Worm (Caenorhabditis elegans) whole organism, L3 larva: Measurements from ENCODE around the gene ttr-11.
"Not testable (repeated sequence)": the region's sequence is repeated elsewhere in the genome, so short reads cannot be mapped to it uniquely, and the experiment has no call there.

Source experiments
- ZK546.5 ChIP-seq: sonication (generic microtip); optimal IDR thresholded peaks from 2 replicates; lab custom pipeline; 2017; ENCODE audit warnings: missing biosample characterization, missing genetic modification characterization
- aly-2 ChIP-seq: fragments of 150-350 bp; optimal IDR thresholded peaks from 2 replicates; lab custom pipeline; 2014; ENCODE audit warnings: missing biosample characterization, missing genetic modification characterization
- ama-1 ChIP-seq: fragments of 150-350 bp; optimal IDR thresholded peaks from 2 replicates; lab custom pipeline; 2018
- ceh-16 ChIP-seq: sonication (generic microtip); optimal IDR thresholded peaks from 2 replicates; lab custom pipeline; 2017; ENCODE audit warnings: missing biosample characterization, missing genetic modification characterization
- ceh-28 ChIP-seq: fragments of 150-350 bp; optimal IDR thresholded peaks from 2 replicates; lab custom pipeline; 2014; ENCODE audit warnings: missing biosample characterization, missing genetic modification reagents, missing genetic modification characterization
- ceh-82 ChIP-seq: fragments of 150-350 bp; optimal IDR thresholded peaks from 2 replicates; lab custom pipeline; 2014; ENCODE audit warnings: missing biosample characterization, missing genetic modification characterization
- daf-12 ChIP-seq: fragments of 150-350 bp; optimal IDR thresholded peaks from 2 replicates; lab custom pipeline; 2014; ENCODE audit warnings: missing biosample characterization, missing genetic modification reagents, missing genetic modification characterization
- egl-27 ChIP-seq: sonication (generic microtip); optimal IDR thresholded peaks from 4 replicates; lab custom pipeline; 2017; ENCODE audit warnings: missing biosample characterization, missing genetic modification reagents, missing genetic modification characterization
- elt-1 ChIP-seq: fragments of 150-350 bp; optimal IDR thresholded peaks from 2 replicates; lab custom pipeline; 2014; ENCODE audit warnings: missing biosample characterization, missing genetic modification characterization
- eor-1 ChIP-seq, 2 experiments: fragments of 150-350 bp; optimal IDR thresholded peaks; 2 replicates each; lab custom pipeline; 2014 to 2018; ENCODE audit warnings: missing biosample characterization in 2 of 2, missing genetic modification characterization in 2 of 2
- fkh-10 ChIP-seq: sonication (generic microtip); optimal IDR thresholded peaks from 2 replicates; lab custom pipeline; 2017; ENCODE audit warnings: missing biosample characterization, missing genetic modification reagents, missing genetic modification characterization
- fos-1 ChIP-seq: fragments of 150-350 bp; optimal IDR thresholded peaks from 2 replicates; lab custom pipeline; 2014; ENCODE audit warnings: missing biosample characterization, missing genetic modification characterization
- hmg-11 ChIP-seq: sonication (generic microtip); optimal IDR thresholded peaks from 2 replicates; lab custom pipeline; 2016; ENCODE audit warnings: missing genetic modification characterization, missing compliant biosample characterization
- jun-1 ChIP-seq: fragments of 150-350 bp; optimal IDR thresholded peaks from 2 replicates; lab custom pipeline; 2014; ENCODE audit warnings: missing biosample characterization, missing genetic modification reagents, missing genetic modification characterization
- lin-15B ChIP-seq: fragments of 150-350 bp; optimal IDR thresholded peaks from 2 replicates; lab custom pipeline; 2014; ENCODE audit warnings: missing biosample characterization, missing genetic modification characterization
- lin-39 ChIP-seq: fragments of 150-350 bp; optimal IDR thresholded peaks from 2 replicates; lab custom pipeline; 2018; ENCODE audit warnings: missing biosample characterization, missing genetic modification reagents, missing genetic modification characterization
- mdl-1 ChIP-seq: fragments of 150-350 bp; optimal IDR thresholded peaks from 2 replicates; lab custom pipeline; 2014; ENCODE audit warnings: missing biosample characterization, missing genetic modification characterization
- mml-1 ChIP-seq: fragments of 150-350 bp; sonication (generic microtip); optimal IDR thresholded peaks from 3 replicates; lab custom pipeline; 2014; ENCODE audit warnings: missing biosample characterization, missing genetic modification characterization
- nhr-11 ChIP-seq: fragments of 150-350 bp; optimal IDR thresholded peaks from 2 replicates; lab custom pipeline; 2014; ENCODE audit warnings: missing biosample characterization, missing genetic modification characterization
- nhr-12 ChIP-seq: fragments of 150-350 bp; optimal IDR thresholded peaks from 2 replicates; lab custom pipeline; 2014; ENCODE audit warnings: missing biosample characterization, missing genetic modification characterization
- nhr-23 ChIP-seq: fragments of 150-350 bp; optimal IDR thresholded peaks from 2 replicates; lab custom pipeline; 2014; ENCODE audit warnings: missing biosample characterization, missing genetic modification reagents, missing genetic modification characterization
- nhr-237 ChIP-seq: fragments of 150-350 bp; optimal IDR thresholded peaks from 2 replicates; lab custom pipeline; 2014; ENCODE audit warnings: missing biosample characterization, missing genetic modification characterization
- nhr-25 ChIP-seq: sonication (generic microtip); optimal IDR thresholded peaks from 2 replicates; lab custom pipeline; 2017; ENCODE audit warnings: missing biosample characterization, missing genetic modification characterization
- nhr-28 ChIP-seq: fragments of 150-350 bp; optimal IDR thresholded peaks from 2 replicates; lab custom pipeline; 2014; ENCODE audit warnings: missing biosample characterization, missing genetic modification characterization
- nhr-67 ChIP-seq: fragments of 150-350 bp; optimal IDR thresholded peaks from 2 replicates; lab custom pipeline; 2014; ENCODE audit warnings: missing biosample characterization, missing genetic modification characterization
- nhr-76 ChIP-seq: fragments of 150-350 bp; sonication (generic microtip); optimal IDR thresholded peaks from 5 replicates; lab custom pipeline; 2014; ENCODE audit warnings: missing biosample characterization, missing genetic modification characterization
- pha-4 ChIP-seq: fragments of 150-350 bp; optimal IDR thresholded peaks from 2 replicates; lab custom pipeline; 2014; ENCODE audit warnings: missing biosample characterization, missing genetic modification reagents, missing genetic modification characterization
- pqm-1 ChIP-seq: fragments of 150-350 bp; optimal IDR thresholded peaks from 2 replicates; lab custom pipeline; 2017; ENCODE audit warnings: missing biosample characterization, missing genetic modification characterization, inconsistent platforms
- sea-2 ChIP-seq: fragments of 150-350 bp; sonication (generic microtip); optimal IDR thresholded peaks from 4 replicates; lab custom pipeline; 2014; ENCODE audit warnings: missing biosample characterization, missing genetic modification reagents, missing genetic modification characterization
- skn-1 ChIP-seq: fragments of 150-350 bp; optimal IDR thresholded peaks from 2 replicates; lab custom pipeline; 2014; ENCODE audit warnings: missing biosample characterization, missing genetic modification characterization
- tbx-2 ChIP-seq: sonication (generic microtip); optimal IDR thresholded peaks from 2 replicates; lab custom pipeline; 2016; ENCODE audit warnings: mild to moderate bottlenecking, missing genetic modification characterization, missing compliant biosample characterization
- unc-39 ChIP-seq: sonication (generic microtip); optimal IDR thresholded peaks from 4 replicates; lab custom pipeline; 2017; ENCODE audit warnings: missing biosample characterization, missing genetic modification characterization
- ztf-4 ChIP-seq: fragments of 150-350 bp; optimal IDR thresholded peaks from 2 replicates; lab custom pipeline; 2014; ENCODE audit warnings: missing biosample characterization, missing genetic modification characterization

Gene ttr-11

ce11 chrV:20566454-20566853 lies 36.7 kb upstream of the ttr-11 start, which contains the start of gene F26F2.3:
F26F2.3 (minus strand) TSS chrV:20566554.
- no peak for TF ChIP-seq aly-2 (tag; lab: Kevin White, UChicago)

ce11 chrV:20568995-20569394 lies 34.1 kb upstream of the ttr-11 start, which contains the start of gene F26F2.4:
F26F2.4 (plus strand) TSS chrV:20569295.
- not testable (repeated sequence) for TF ChIP-seq hmg-11 (tag; lab: Kevin White, UChicago); daf-12; elt-1 (tag; lab: Kevin White, UChicago)

- TF ChIP-seq nhr-25 = no peak
- TF ChIP-seq mdl-1 (tag; lab: Kevin White, UChicago) = no peak
- no peak for TF ChIP-seq nhr-67
- no peak for TF ChIP-seq tbx-2 (tag; lab: Kevin White, UChicago)
- TF ChIP-seq egl-27 = no peak
- no peak for TF ChIP-seq elt-1 (tag; lab: Kevin White, UChicago)
- TF ChIP-seq ztf-4 = no peak
- no peak for TF ChIP-seq nhr-23
- no peak for TF ChIP-seq eor-1 (tag; optimal IDR thresholded peaks at IDR 0.05; lab: Kevin White, UChicago)
- no peak for TF ChIP-seq ceh-28 (tag; lab: Kevin White, UChicago)
- TF ChIP-seq unc-39 (tag; lab: Kevin White, UChicago) = no peak
- no peak for TF ChIP-seq pha-4
- TF ChIP-seq nhr-76 (tag; lab: Kevin White, UChicago) = no peak
- no peak for TF ChIP-seq fkh-10 (GFP tag; lab: Kevin White, UChicago)
- no peak for TF ChIP-seq fos-1 (tag; lab: Kevin White, UChicago)
- TF ChIP-seq hmg-11 (tag; lab: Kevin White, UChicago) = no peak
- no peak for TF ChIP-seq daf-12
- no peak for TF ChIP-seq nhr-12 (tag; lab: Kevin White, UChicago)
Observed at ce11 chrV:20573392-20573791, 29.7 kb upstream of the ttr-11 start, which contains the start of gene F26F2.5. F26F2.5 (plus strand) TSS chrV:20573692.

ce11 chrV:20574314-20574713 lies 28.8 kb upstream of the ttr-11 start, which contains the start of gene clec-263:
clec-263 (plus strand) TSS chrV:20574614.
- TF ChIP-seq pqm-1 (tag; lab: Kevin White, UChicago) (no peak), fos-1 (tag; lab: Kevin White, UChicago) (no peak), ceh-16 (no peak), nhr-237 (tag; lab: Kevin White, UChicago) (no peak), mdl-1 (tag; lab: Kevin White, UChicago) (no peak), hmg-11 (tag; lab: Kevin White, UChicago) (no peak), skn-1 (tag; lab: Kevin White, UChicago) (no peak), mml-1 (tag; lab: Kevin White, UChicago) (no peak), nhr-28 (tag; lab: Kevin White, UChicago) (no peak), elt-1 (tag; lab: Kevin White, UChicago) (no peak), jun-1 (tag; lab: Kevin White, UChicago) (no peak), lin-39 (no peak), nhr-23 (no peak), sea-2 (GFP tag; lab: Kevin White, UChicago) (no peak), ZK546.5 (tag; lab: Kevin White, UChicago) (no peak), lin-15B (tag; lab: Kevin White, UChicago) (no peak), ama-1 (lab: Kevin White, UChicago) (no peak)

ce11 chrV:20574872-20575271 lies 28.2 kb upstream of the ttr-11 start:
- TF ChIP-seq nhr-28 (tag; lab: Kevin White, UChicago) (no peak), ama-1 (lab: Kevin White, UChicago) (no peak), nhr-11 (tag; lab: Kevin White, UChicago) (no peak), ztf-4 (no peak), lin-15B (tag; lab: Kevin White, UChicago) (no peak), skn-1 (tag; lab: Kevin White, UChicago) (no peak)

ce11 chrV:20579534-20579933 lies 23.6 kb upstream of the ttr-11 start, which contains the start of gene F26F2.8:
F26F2.8 (plus strand) TSS chrV:20579546.
- TF ChIP-seq ceh-82 (tag; lab: Kevin White, UChicago) (no peak), jun-1 (tag; lab: Kevin White, UChicago) (no peak)
- TF ChIP-seq, all 47 proteins: peak for 0
